Worm (Caenorhabditis elegans): Measurements from ENCODE around the gene F21H7.3.

Gene F21H7.3

ce11 chrV:16183357-16183756, 51.7 kb downstream of the F21H7.3 start, which contains the start of gene srz-14:
Gene srz-14 (plus strand): TSS chrV:16183657.
- TF ChIP-seq ztf-29 (GFP tag; IDR thresholded peaks at IDR 0.05) (no peak), tab-1 (GFP tag; IDR thresholded peaks at IDR 0.05) (no peak), ref-1 (GFP tag; conservative IDR thresholded peaks at IDR 0.05) (no peak), med-1 (GFP tag; optimal IDR thresholded peaks at IDR 0.05; ENCODE audit: insufficient read depth) (no peak), ztf-23 (GFP tag; IDR thresholded peaks at IDR 0.05) (no peak), T22C8.4 (GFP tag; IDR thresholded peaks at IDR 0.05) (no peak), cog-1 (tag; optimal IDR thresholded peaks at IDR 0.05) (no peak), klf-2 (GFP tag; conservative IDR thresholded peaks at IDR 0.05) (no peak), flt-1 (GFP tag; IDR thresholded peaks at IDR 0.05) (no peak)

ce11 chrV:16182918-16183317, 52.1 kb downstream of the F21H7.3 start, which contains the start of gene srh-277:
Gene srh-277 (plus strand): TSS chrV:16183218.
- TF ChIP-seq med-1 (GFP tag; optimal IDR thresholded peaks at IDR 0.05; ENCODE audit: insufficient read depth) (no peak), ztf-23 (GFP tag; IDR thresholded peaks at IDR 0.05) (no peak), klf-2 (GFP tag; conservative IDR thresholded peaks at IDR 0.05) (no peak), ztf-29 (GFP tag; IDR thresholded peaks at IDR 0.05) (no peak), tab-1 (GFP tag; IDR thresholded peaks at IDR 0.05) (no peak), flt-1 (GFP tag; IDR thresholded peaks at IDR 0.05) (no peak), T22C8.4 (GFP tag; IDR thresholded peaks at IDR 0.05) (no peak)
